Worm (Caenorhabditis elegans): ENCODE measurements around the gene T03F7.7.
"Not testable (repeated sequence)": the region's sequence is repeated elsewhere in the genome, so short reads cannot be mapped to it uniquely, and the experiment has no call there.

Gene T03F7.7

DNA sequence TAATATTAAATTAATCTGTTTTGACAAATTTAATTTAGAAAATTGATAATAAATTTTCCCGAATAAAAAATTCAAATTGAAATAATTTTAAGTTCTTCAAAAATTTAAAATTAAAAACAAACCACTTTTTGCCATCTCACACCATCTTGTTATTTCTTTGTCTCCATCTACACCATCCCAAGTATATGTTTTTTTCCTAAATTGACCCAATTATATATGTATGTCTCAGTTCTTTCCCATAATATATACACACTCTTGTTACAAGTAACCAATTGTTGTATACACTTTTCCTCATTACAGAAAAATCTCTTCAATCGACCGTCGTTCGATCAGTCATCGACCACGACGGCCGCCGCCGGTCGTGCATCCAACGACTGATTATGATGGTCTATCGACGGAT lies 28.9 kb upstream of the T03F7.7 start, which contains the start of gene gly-20:
Gene gly-20 (plus strand): TSS at position 301 of the 400 bp plus-strand sequence.
- TF ChIP-seq B0019.2 (GFP tag; conservative IDR thresholded peaks at IDR 0.05) (no peak), ceh-27 (GFP tag; optimal IDR thresholded peaks at IDR 0.05) (no peak), nhr-179 (tag; optimal IDR thresholded peaks at IDR 0.05) (no peak), snpc-1.3 (tag; optimal IDR thresholded peaks at IDR 0.05; ENCODE audit: insufficient read depth) (no peak), rec-8 (tag; optimal IDR thresholded peaks at IDR 0.05) (no peak), tbx-9 (tag; optimal IDR thresholded peaks at IDR 0.05; ENCODE audit: borderline replicate concordance) (no peak), nhr-27 (tag; optimal IDR thresholded peaks at IDR 0.05) (no peak), ZK185.1 (tag; optimal IDR thresholded peaks at IDR 0.05; ENCODE audit: poor library complexity, severe bottlenecking) (no peak), nhr-120 (GFP tag; IDR thresholded peaks at IDR 0.05) (no peak), tlf-1 (GFP tag; optimal IDR thresholded peaks at IDR 0.05) (no peak), F23B12.7 (tag; optimal IDR thresholded peaks at IDR 0.05; ENCODE audit: insufficient read depth) (no peak), B0035.1 (tag; optimal IDR thresholded peaks at IDR 0.05) (no peak), ceh-100 (GFP tag; IDR thresholded peaks at IDR 0.05) (no peak), sptf-2 (GFP tag; optimal IDR thresholded peaks at IDR 0.05) (no peak), let-607 (tag; optimal IDR thresholded peaks at IDR 0.05) (no peak), Y67H2A.10 (GFP tag; conservative IDR thresholded peaks at IDR 0.05) (no peak)

DNA sequence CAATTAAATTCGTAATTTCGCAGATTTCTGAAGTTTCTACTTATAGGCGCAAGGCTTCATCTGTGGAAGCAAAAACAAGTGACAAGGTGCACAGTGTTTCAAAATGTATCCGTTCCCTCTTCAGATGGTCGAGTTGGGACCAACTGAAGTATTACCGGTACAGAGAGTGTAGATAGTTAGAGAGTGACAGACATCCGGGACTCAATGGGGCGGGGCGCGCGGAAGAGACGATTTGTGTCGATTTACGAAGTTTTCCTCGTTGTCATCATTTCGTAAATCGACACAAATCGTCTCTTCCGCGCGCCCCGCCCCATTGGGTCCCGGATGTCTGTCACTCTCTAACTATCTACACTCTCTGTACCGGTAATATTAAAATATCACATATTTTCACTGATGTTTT lies 25.1 kb upstream of the T03F7.7 start, which contains the start of gene C03E10.3:
Gene C03E10.3 (plus strand): TSS at position 301 of the 400 bp plus-strand sequence.
- TF ChIP-seq lin-54 (GFP tag; optimal IDR thresholded peaks at IDR 0.05); dpff-1 (tag; optimal IDR thresholded peaks at IDR 0.05); mel-28 (tag; optimal IDR thresholded peaks at IDR 0.05; ENCODE audit: borderline replicate concordance): not testable (repeated sequence)

DNA sequence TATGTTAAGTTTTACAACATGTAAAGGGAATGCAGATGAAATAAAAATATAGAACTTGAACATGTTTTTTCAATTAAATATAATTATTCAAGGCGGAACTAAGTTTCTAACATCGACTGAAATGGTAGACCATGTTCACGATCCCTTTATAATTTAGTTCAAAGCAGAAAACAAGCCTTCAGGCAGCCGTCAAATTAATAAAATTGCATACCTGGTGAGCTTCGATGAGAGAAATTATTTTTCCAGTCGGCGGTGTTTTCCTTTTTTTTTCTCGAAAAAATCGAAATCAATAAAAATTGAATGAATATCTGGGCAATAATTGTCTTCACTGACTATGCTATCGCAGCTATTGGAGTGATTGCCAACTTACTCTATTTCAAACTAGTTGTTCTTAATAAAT lies 20.3 kb upstream of the T03F7.7 start, which contains the start of gene C03E10.1:
Gene C03E10.1 (plus strand): TSS at position 301 of the 400 bp plus-strand sequence.
- TF ChIP-seq lin-26 (GFP tag; IDR thresholded peaks at IDR 0.05) (no peak), somi-1 (GFP tag; optimal IDR thresholded peaks at IDR 0.05) (no peak)

DNA sequence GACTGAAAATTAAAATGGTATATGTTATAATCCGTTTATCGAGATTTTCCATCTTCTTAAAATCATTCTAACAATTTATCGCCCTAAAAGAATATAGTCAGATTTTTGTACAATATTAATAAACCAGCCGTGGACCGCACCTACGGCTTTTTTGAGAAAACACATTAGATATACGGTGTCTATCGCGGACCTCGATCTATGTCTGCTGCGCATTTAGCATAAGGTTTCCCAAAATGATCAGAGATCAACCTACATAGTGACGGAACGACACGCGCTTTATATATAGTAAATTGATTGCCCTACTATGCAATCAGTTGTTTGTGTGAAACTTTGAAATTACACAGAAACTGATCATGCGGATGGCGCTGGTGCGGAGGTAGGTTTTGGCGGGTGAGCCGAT lies 18.5 kb upstream of the T03F7.7 start:
- peak; percentile 24 for TF ChIP-seq snpc-1.1 (tag; optimal IDR thresholded peaks at IDR 0.05; ENCODE audit: insufficient read depth)
- TF ChIP-seq F23B12.7 (tag; optimal IDR thresholded peaks at IDR 0.05; ENCODE audit: insufficient read depth), result no peak
- TF ChIP-seq snpc-4 (GFP tag; optimal IDR thresholded peaks at IDR 0.05), result peak; percentile 3
- peak in 2 of 4 experiments; percentile 68 to 86 for TF ChIP-seq snpc-4 (tag; optimal IDR thresholded peaks at IDR 0.05)

DNA sequence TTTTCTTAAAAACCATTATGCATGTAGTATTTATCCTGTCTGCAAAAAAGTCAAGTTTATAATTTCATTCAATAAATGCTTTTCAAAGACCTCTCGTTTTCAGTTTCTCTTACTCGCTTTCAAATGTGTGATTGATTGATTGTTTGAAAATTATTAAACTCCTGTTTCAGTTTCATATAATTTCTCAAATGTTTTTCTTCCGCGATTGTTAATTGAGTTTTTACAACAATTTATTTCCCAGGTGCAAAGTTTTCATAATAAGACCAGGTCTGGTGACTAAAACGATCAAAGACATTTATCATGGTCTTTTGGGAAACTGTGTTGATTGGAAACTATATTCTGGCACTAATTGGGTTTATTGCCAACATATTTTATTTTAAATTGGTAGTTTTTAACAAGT lies 16.8 kb upstream of the T03F7.7 start, which contains the start of gene T03F7.6:
Gene T03F7.6 (plus strand): TSS at position 301 of the 400 bp plus-strand sequence.
- no peak for TF ChIP-seq rcor-1 (GFP tag; IDR thresholded peaks at IDR 0.05)
- no peak for TF ChIP-seq lag-1 (GFP tag; IDR thresholded peaks at IDR 0.05)
- no peak for TF ChIP-seq zim-3 (tag; optimal IDR thresholded peaks at IDR 0.05)
- no peak for TF ChIP-seq atf-7 (tag; optimal IDR thresholded peaks at IDR 0.05)
- TF ChIP-seq unc-130 (GFP tag; optimal IDR thresholded peaks at IDR 0.05), result no peak

DNA sequence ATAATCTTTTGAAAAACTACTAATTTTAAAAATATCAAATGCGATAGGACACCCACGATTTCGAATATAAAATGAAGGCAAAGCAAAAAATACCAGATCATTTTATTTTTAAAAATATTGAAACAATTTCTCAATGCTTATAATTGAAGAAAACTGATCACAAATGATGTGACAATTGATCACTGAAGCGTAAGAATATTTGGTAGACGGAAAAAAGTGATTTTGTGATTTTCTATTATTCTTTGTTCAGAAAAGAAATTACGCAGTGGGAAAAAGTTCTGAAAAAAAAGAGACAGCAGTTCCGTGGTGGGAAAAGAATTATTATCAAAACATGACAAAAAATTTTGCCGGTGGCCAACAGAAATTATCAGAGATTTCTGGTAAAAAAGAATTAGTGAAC lies 12.6 kb upstream of the T03F7.7 start, which contains the start of gene T03F7.5:
Gene T03F7.5 (minus strand): TSS at position 101 of the 400 bp plus-strand sequence.
- TF ChIP-seq sea-2 (GFP tag; IDR thresholded peaks at IDR 0.05), result no peak
- no peak for TF ChIP-seq rcor-1 (GFP tag; IDR thresholded peaks at IDR 0.05)
- TF ChIP-seq lin-40 (tag; optimal IDR thresholded peaks at IDR 0.05), result no peak

Measured in whole organism, young adult.